Worm (Caenorhabditis elegans) whole organism, early embryonic: ENCODE results near the gene Y66D12A.21.
A peak's percentile ranks its signal among the peaks of the same experiment; 100 is the strongest.

ENCODE experiments used
- B0310.2 ChIP-seq: sonication (generic microtip); optimal IDR thresholded peaks from 2 replicates; lab custom pipeline; 2016; ENCODE audit warnings: mild to moderate bottlenecking, missing genetic modification characterization, missing compliant biosample characterization
- F13C5.2 ChIP-seq: sonication (generic microtip); optimal IDR thresholded peaks from 2 replicates; lab custom pipeline; 2017; ENCODE audit warnings: mild to moderate bottlenecking, missing genetic modification characterization, inconsistent platforms, missing compliant biosample characterization
- aly-1 ChIP-seq: sonication (generic microtip); optimal IDR thresholded peaks from 2 replicates; lab custom pipeline; 2016; ENCODE audit warnings: missing genetic modification characterization, missing compliant biosample characterization
- ama-1 ChIP-seq: fragments of 150-350 bp; optimal IDR thresholded peaks from 2 replicates; lab custom pipeline; 2014
- ceh-13 ChIP-seq: fragments of 200-800 bp; sonication (Bioruptor generic); optimal IDR thresholded peaks from 2 replicates; lab custom pipeline; 2018; ENCODE audit warnings: mild to moderate bottlenecking, missing genetic modification characterization, missing compliant biosample characterization
- ceh-36 ChIP-seq: sonication (generic microtip); optimal IDR thresholded peaks from 2 replicates; lab custom pipeline; 2016; ENCODE audit warnings: missing genetic modification characterization, inconsistent platforms, missing compliant biosample characterization
- ets-7 ChIP-seq: sonication (generic microtip); optimal IDR thresholded peaks from 2 replicates; lab custom pipeline; 2016; ENCODE audit warnings: missing genotype, missing genetic modification characterization, missing compliant biosample characterization
- flt-1 ChIP-seq: fragments of 200-800 bp; sonication (Bioruptor generic); IDR thresholded peaks from 2 replicates; pipeline ENCODE4 v1.3.6; 2022; ENCODE audit warnings: missing genetic modification characterization, missing compliant biosample characterization
- hmbx-1 ChIP-seq: sonication (generic microtip); optimal IDR thresholded peaks from 2 replicates; lab custom pipeline; 2016; ENCODE audit warnings: mild to moderate bottlenecking, missing genetic modification characterization, missing compliant biosample characterization
- hmg-4 ChIP-seq: fragments of 200-800 bp; sonication (Bioruptor generic); optimal IDR thresholded peaks from 2 replicates; lab custom pipeline; 2018; ENCODE audit warnings: mild to moderate bottlenecking, missing genetic modification characterization, missing compliant biosample characterization
- hnd-1 ChIP-seq: sonication (generic microtip); optimal IDR thresholded peaks from 2 replicates; lab custom pipeline; 2016; ENCODE audit warnings: missing genetic modification characterization, missing compliant biosample characterization
- pes-1 ChIP-seq: fragments of 200-800 bp; sonication (Bioruptor generic); IDR thresholded peaks from 2 replicates; pipeline ENCODE4 v1.3.6; 2022; ENCODE audit warnings: missing genetic modification reagents, missing genetic modification characterization, missing compliant biosample characterization
- scrt-1 ChIP-seq: fragments of 200-800 bp; sonication (Bioruptor generic); IDR thresholded peaks from 2 replicates; pipeline ENCODE4 v1.3.6; 2022; ENCODE audit warnings: missing genetic modification characterization, missing compliant biosample characterization
- sea-1 ChIP-seq: fragments of 200-800 bp; sonication (Bioruptor generic); conservative IDR thresholded peaks from 2 replicates; pipeline ENCODE4 v1.3.6; 2022; ENCODE audit warnings: missing genetic modification characterization, missing compliant biosample characterization
- tbx-11 ChIP-seq: fragments of 200-800 bp; sonication (Bioruptor generic); IDR thresholded peaks from 2 replicates; pipeline ENCODE4 v1.3.6; 2022; ENCODE audit warnings: missing genetic modification characterization, missing compliant biosample characterization
- tbx-37 ChIP-seq: fragments of 200-800 bp; sonication (Bioruptor generic); conservative IDR thresholded peaks from 2 replicates; pipeline ENCODE4 v1.3.6; 2022; ENCODE audit warnings: missing genetic modification reagents, missing genetic modification characterization, missing compliant biosample characterization
- tra-4 ChIP-seq: sonication (generic microtip); optimal IDR thresholded peaks from 2 replicates; lab custom pipeline; 2017; ENCODE audit warnings: missing genetic modification characterization, missing compliant biosample characterization

Gene Y66D12A.21

ce11 chrIII:11471336-11471735, 33.8 kb downstream of the Y66D12A.21 start:
- TF ChIP-seq scrt-1: no peak
- TF ChIP-seq tbx-37 (GFP tag; lab: Robert Waterston, UW): no peak
- no peak for TF ChIP-seq hnd-1
- TF ChIP-seq ets-7 (tag; lab: Kevin White, UChicago): no peak
- no peak for TF ChIP-seq ceh-36 (tag; lab: Kevin White, UChicago)
- no peak for TF ChIP-seq sea-1 (GFP tag; lab: Robert Waterston, UW)
- no peak for TF ChIP-seq flt-1 (GFP tag; lab: Robert Waterston, UW)
- no peak for TF ChIP-seq ama-1 (lab: Kevin White, UChicago)
- TF ChIP-seq aly-1 (tag; lab: Kevin White, UChicago): no peak
- TF ChIP-seq pes-1 (GFP tag; lab: Robert Waterston, UW): no peak
- no peak for TF ChIP-seq tra-4 (tag; lab: Kevin White, UChicago)
- no peak for TF ChIP-seq B0310.2
- no peak for TF ChIP-seq F13C5.2 (tag; lab: Kevin White, UChicago)

DNA sequence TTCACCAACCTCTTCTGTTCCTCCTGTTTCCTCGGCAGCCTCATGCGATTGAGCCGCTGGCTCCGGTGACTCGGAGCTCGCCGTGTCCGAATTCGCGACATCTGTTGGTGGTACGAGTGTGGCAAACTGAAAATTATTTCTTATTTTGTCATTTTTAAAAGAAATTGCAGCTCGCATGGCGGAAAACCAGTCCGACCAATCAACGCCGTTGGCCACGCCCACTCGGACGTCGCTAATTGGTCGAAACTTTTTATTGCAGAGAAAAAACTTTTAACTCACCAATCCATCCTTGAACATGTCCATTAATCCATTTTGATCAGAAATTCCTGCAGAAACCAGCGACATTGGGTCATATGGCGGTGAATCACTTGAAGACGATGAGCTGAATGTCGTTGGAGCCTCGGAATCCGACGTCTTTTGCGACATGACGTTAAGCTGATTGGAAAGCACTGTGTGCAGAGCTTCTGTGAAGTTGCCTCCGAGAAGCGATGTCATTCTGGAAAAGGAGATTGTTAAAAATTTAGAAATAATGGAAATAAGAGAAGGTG, 34.7 kb downstream of the Y66D12A.21 start, which contains the start of gene bed-2:
Gene bed-2, minus strand, starts transcription at position 498 of the 548 bp plus-strand sequence.
- TF ChIP-seq ceh-13 (no peak), ceh-36 (tag; lab: Kevin White, UChicago) (no peak), hmbx-1 (tag; lab: Kevin White, UChicago) (no peak), F13C5.2 (tag; lab: Kevin White, UChicago) (no peak), hnd-1 (no peak), B0310.2 (no peak), hmg-4 (GFP tag; lab: Kevin White, UChicago) (no peak), sea-1 (GFP tag; lab: Robert Waterston, UW) (no peak), ama-1 (lab: Kevin White, UChicago) (no peak), ets-7 (tag; lab: Kevin White, UChicago) (no peak), tbx-37 (GFP tag; lab: Robert Waterston, UW) (no peak), pes-1 (GFP tag; lab: Robert Waterston, UW) (no peak)

ce11 chrIII:11467631-11468481, 37.2 kb downstream of the Y66D12A.21 start:
- TF ChIP-seq hmg-4 (GFP tag; lab: Kevin White, UChicago) (peak; percentile 35), F13C5.2 (tag; lab: Kevin White, UChicago) (no peak), scrt-1 (0 out of 2 replicates have a peak, but pooled peaks have one; percentile 31), sea-1 (GFP tag; lab: Robert Waterston, UW) (0 out of 2 replicates have a peak, but pooled peaks have one; percentile 17)

- no peak for TF ChIP-seq F13C5.2 (tag; lab: Kevin White, UChicago)
- TF ChIP-seq sea-1 (GFP tag; lab: Robert Waterston, UW): no peak
- peak; percentile 54 for TF ChIP-seq aly-1 (tag; lab: Kevin White, UChicago)
- TF ChIP-seq B0310.2: no peak
- TF ChIP-seq ama-1 (lab: Kevin White, UChicago): no peak
- no peak for TF ChIP-seq scrt-1
- TF ChIP-seq flt-1 (GFP tag; lab: Robert Waterston, UW): no peak
- no peak for TF ChIP-seq ceh-36 (tag; lab: Kevin White, UChicago)
These were observed 38.5 kb downstream of the Y66D12A.21 start for ce11 chrIII:11466420-11467188.

DNA sequence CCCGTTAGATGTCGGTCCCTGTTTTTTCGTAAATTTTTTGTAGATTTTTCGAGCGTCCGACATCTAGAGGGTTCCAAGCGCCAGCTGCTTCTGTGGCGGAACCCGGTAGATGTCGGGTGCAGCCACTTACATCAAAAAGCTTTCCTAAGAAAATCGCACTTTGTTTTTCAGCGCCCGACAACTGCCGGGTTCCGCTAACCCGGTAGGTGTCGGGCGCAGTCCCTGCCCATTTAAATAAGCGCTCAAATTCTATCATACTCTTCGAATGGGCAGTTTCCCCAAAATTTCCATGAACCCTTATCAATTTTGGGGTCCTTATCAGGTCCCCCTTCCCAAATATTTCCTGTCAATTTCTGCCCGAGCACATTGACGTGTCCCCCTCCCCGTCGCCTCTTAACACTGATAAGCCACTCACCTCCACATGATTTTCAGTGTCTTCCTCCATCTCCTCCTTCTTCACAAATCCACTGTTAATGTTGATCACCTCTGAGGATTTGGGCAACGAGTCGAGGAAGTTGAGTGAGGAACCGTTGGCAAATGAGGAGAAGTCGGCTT, 39.6 kb downstream of the Y66D12A.21 start:
- TF ChIP-seq ceh-13 (no peak), pes-1 (GFP tag; lab: Robert Waterston, UW) (0 out of 2 replicates have a peak, but pooled peaks have one; percentile 41)

ce11 chrIII:11463726-11464125, 41.4 kb downstream of the Y66D12A.21 start:
- TF ChIP-seq flt-1 (GFP tag; lab: Robert Waterston, UW) (no peak), aly-1 (tag; lab: Kevin White, UChicago) (no peak), ets-7 (tag; lab: Kevin White, UChicago) (no peak), hmbx-1 (tag; lab: Kevin White, UChicago) (no peak), ceh-13 (no peak), hmg-4 (GFP tag; lab: Kevin White, UChicago) (no peak), tra-4 (tag; lab: Kevin White, UChicago) (no peak), sea-1 (GFP tag; lab: Robert Waterston, UW) (0 out of 2 replicates have a peak, but pooled peaks have one; percentile 33), ceh-36 (tag; lab: Kevin White, UChicago) (no peak), ama-1 (lab: Kevin White, UChicago) (no peak), tbx-37 (GFP tag; lab: Robert Waterston, UW) (no peak), scrt-1 (no peak), hnd-1 (no peak), tbx-11 (GFP tag; lab: Robert Waterston, UW) (0 out of 2 replicates have a peak, but pooled peaks have one; percentile 15), pes-1 (GFP tag; lab: Robert Waterston, UW) (0 out of 2 replicates have a peak, but pooled peaks have one; percentile 31), B0310.2 (no peak), F13C5.2 (tag; lab: Kevin White, UChicago) (no peak)
